Worm (Caenorhabditis elegans) whole organism, late embryonic: ENCODE measurements around the gene C01G10.5.

Experiments used
- C08G9.2 ChIP-seq: sonication (generic microtip); optimal IDR thresholded peaks from 2 replicates; lab custom pipeline; 2016; ENCODE audit warnings: mild to moderate bottlenecking, missing genetic modification characterization, moderate library complexity, missing compliant biosample characterization
- F13H6.1 ChIP-seq: sonication (generic microtip); optimal IDR thresholded peaks from 2 replicates; lab custom pipeline; 2016; ENCODE audit warnings: missing genetic modification characterization, missing compliant biosample characterization
- K02D7.2 ChIP-seq: sonication (generic microtip); optimal IDR thresholded peaks from 2 replicates; lab custom pipeline; 2017; ENCODE audit warnings: mild to moderate bottlenecking, missing genetic modification characterization, missing compliant biosample characterization
- T23F11.4 ChIP-seq: fragments of 200-800 bp; sonication (Bioruptor generic); optimal IDR thresholded peaks from 2 replicates; lab custom pipeline; 2018; ENCODE audit warnings: mild to moderate bottlenecking, missing genetic modification characterization, missing compliant biosample characterization
- Y22D7AL.16 ChIP-seq: sonication (generic microtip); optimal IDR thresholded peaks from 2 replicates; lab custom pipeline; 2016; ENCODE audit warnings: missing genetic modification characterization, missing compliant biosample characterization
- ahr-1 ChIP-seq: sonication (generic microtip); optimal IDR thresholded peaks from 2 replicates; lab custom pipeline; 2016; ENCODE audit warnings: missing genetic modification characterization, missing compliant biosample characterization
- ceh-14 ChIP-seq: sonication (generic microtip); optimal IDR thresholded peaks from 2 replicates; lab custom pipeline; 2016; ENCODE audit warnings: missing genotype, missing genetic modification characterization, missing compliant biosample characterization
- ceh-18 ChIP-seq: sonication (generic microtip); optimal IDR thresholded peaks from 2 replicates; lab custom pipeline; 2016; ENCODE audit warnings: missing genetic modification characterization, missing compliant biosample characterization
- ceh-24 ChIP-seq: sonication (generic microtip); optimal IDR thresholded peaks from 2 replicates; lab custom pipeline; 2016; ENCODE audit warnings: mild to moderate bottlenecking, missing genetic modification characterization, missing compliant biosample characterization
- ceh-30 ChIP-seq: fragments of 150-350 bp; optimal IDR thresholded peaks from 2 replicates; lab custom pipeline; 2014; ENCODE audit warnings: missing biosample characterization, missing genetic modification characterization
- ceh-34 ChIP-seq: sonication (generic microtip); optimal IDR thresholded peaks from 2 replicates; lab custom pipeline; 2016; ENCODE audit warnings: mild to moderate bottlenecking, missing genetic modification characterization, missing compliant biosample characterization
- ceh-6 ChIP-seq: fragments of 200-800 bp; sonication (Bioruptor generic); optimal IDR thresholded peaks from 2 replicates; lab custom pipeline; 2018; ENCODE audit warnings: mild to moderate bottlenecking, missing genetic modification characterization, missing compliant biosample characterization
- dmd-4 ChIP-seq: sonication (generic microtip); optimal IDR thresholded peaks from 2 replicates; lab custom pipeline; 2016; ENCODE audit warnings: borderline replicate concordance, missing genetic modification characterization, missing compliant biosample characterization
- elt-2 ChIP-seq: sonication (generic microtip); optimal IDR thresholded peaks from 2 replicates; lab custom pipeline; 2016; ENCODE audit warnings: missing genetic modification reagents, missing genetic modification characterization, missing compliant biosample characterization
- elt-4 ChIP-seq: sonication (generic microtip); optimal IDR thresholded peaks from 2 replicates; lab custom pipeline; 2016; ENCODE audit warnings: missing genetic modification characterization, missing compliant biosample characterization
- ets-4 ChIP-seq: sonication (generic microtip); optimal IDR thresholded peaks from 2 replicates; lab custom pipeline; 2016; ENCODE audit warnings: missing genetic modification characterization, missing compliant biosample characterization
- fax-1 ChIP-seq: sonication (generic microtip); optimal IDR thresholded peaks from 2 replicates; lab custom pipeline; 2016; ENCODE audit warnings: missing genotype, missing genetic modification characterization, missing compliant biosample characterization
- fkh-10 ChIP-seq: fragments of 150-350 bp; optimal IDR thresholded peaks from 2 replicates; lab custom pipeline; 2014; ENCODE audit warnings: missing biosample characterization, missing genetic modification reagents, missing genetic modification characterization
- fkh-6 ChIP-seq: sonication (generic microtip); optimal IDR thresholded peaks from 2 replicates; lab custom pipeline; 2016; ENCODE audit warnings: missing genetic modification characterization, missing compliant biosample characterization
- hlh-13 ChIP-seq: fragments of 200-800 bp; sonication (Bioruptor generic); optimal IDR thresholded peaks from 2 replicates; lab custom pipeline; 2018; ENCODE audit warnings: mild to moderate bottlenecking, missing genetic modification characterization, missing compliant biosample characterization
- hlh-15 ChIP-seq: sonication (generic microtip); optimal IDR thresholded peaks from 2 replicates; lab custom pipeline; 2016; ENCODE audit warnings: missing genetic modification characterization, missing compliant biosample characterization
- hlh-30 ChIP-seq: sonication (generic microtip); optimal IDR thresholded peaks from 2 replicates; lab custom pipeline; 2017; ENCODE audit warnings: antibody characterized with exemption, missing genetic modification characterization, missing compliant biosample characterization; ENCODE audit not compliant: insufficient read depth
- hlh-6 ChIP-seq: sonication (generic microtip); optimal IDR thresholded peaks from 2 replicates; lab custom pipeline; 2016; ENCODE audit warnings: missing genotype, missing genetic modification characterization, missing compliant biosample characterization
- hlh-8 ChIP-seq: sonication (generic microtip); optimal IDR thresholded peaks from 2 replicates; lab custom pipeline; 2016; ENCODE audit warnings: missing genotype, missing genetic modification characterization, missing compliant biosample characterization
- lim-6 ChIP-seq: sonication (generic microtip); optimal IDR thresholded peaks from 2 replicates; lab custom pipeline; 2016; ENCODE audit warnings: missing genetic modification characterization, missing compliant biosample characterization
- lin-11 ChIP-seq: fragments of 200-800 bp; sonication (Bioruptor generic); optimal IDR thresholded peaks from 2 replicates; lab custom pipeline; 2018; ENCODE audit warnings: mild to moderate bottlenecking, missing genetic modification characterization, missing compliant biosample characterization
- madf-2 ChIP-seq: sonication (generic microtip); optimal IDR thresholded peaks from 2 replicates; lab custom pipeline; 2017; ENCODE audit warnings: missing genetic modification characterization, missing compliant biosample characterization
- mec-3 ChIP-seq: sonication (generic microtip); optimal IDR thresholded peaks from 2 replicates; lab custom pipeline; 2016; ENCODE audit warnings: borderline replicate concordance, missing genetic modification characterization, missing compliant biosample characterization
- nfya-1 ChIP-seq: sonication (generic microtip); optimal IDR thresholded peaks from 2 replicates; lab custom pipeline; 2017; ENCODE audit warnings: missing genetic modification characterization, mild to moderate bottlenecking, missing compliant biosample characterization, antibody characterized with exemption, moderate library complexity
- nhr-11 ChIP-seq: fragments of 150-350 bp; optimal IDR thresholded peaks from 2 replicates; lab custom pipeline; 2014; ENCODE audit warnings: missing biosample characterization, missing genetic modification characterization
- npax-4 ChIP-seq: sonication (generic microtip); optimal IDR thresholded peaks from 2 replicates; lab custom pipeline; 2016; ENCODE audit warnings: missing genetic modification characterization, missing compliant biosample characterization
- pag-3 ChIP-seq: sonication (generic microtip); optimal IDR thresholded peaks from 2 replicates; lab custom pipeline; 2016; ENCODE audit warnings: missing compliant biosample characterization, missing genetic modification characterization, borderline replicate concordance
- pha-2 ChIP-seq: sonication (generic microtip); optimal IDR thresholded peaks from 2 replicates; lab custom pipeline; 2017; ENCODE audit warnings: mild to moderate bottlenecking, missing genetic modification characterization, missing compliant biosample characterization
- pha-4 ChIP-seq: fragments of 150-350 bp; optimal IDR thresholded peaks from 2 replicates; lab custom pipeline; 2018; ENCODE audit warnings: missing biosample characterization, missing genetic modification reagents, missing genetic modification characterization
- ref-2 ChIP-seq: sonication (generic microtip); optimal IDR thresholded peaks from 2 replicates; lab custom pipeline; 2016; ENCODE audit warnings: missing genetic modification characterization, missing compliant biosample characterization
- sdc-2 ChIP-seq: sonication (generic microtip); optimal IDR thresholded peaks from 2 replicates; lab custom pipeline; 2016; ENCODE audit warnings: missing genotype, missing genetic modification characterization, missing compliant biosample characterization
- tbx-7 ChIP-seq: sonication (generic microtip); optimal IDR thresholded peaks from 2 replicates; lab custom pipeline; 2016; ENCODE audit warnings: missing genotype, missing genetic modification characterization, missing compliant biosample characterization
- ttx-3 ChIP-seq: sonication (generic microtip); optimal IDR thresholded peaks from 2 replicates; lab custom pipeline; 2016; ENCODE audit warnings: missing genetic modification reagents, missing genetic modification characterization, missing compliant biosample characterization
- unc-3 ChIP-seq, 2 experiments: fragments of 200-800 bp in 1 of 2; sonication (Bioruptor generic) in 1 of 2; sonication (generic microtip) in 1 of 2; conservative IDR thresholded peaks in 1 of 2; optimal IDR thresholded peaks in 1 of 2; 2 replicates each; pipeline versions ENCODE4 v1.3.6 to Lab custom; 2016 to 2022; ENCODE audit warnings: missing compliant biosample characterization in 2 of 2, missing genetic modification characterization in 2 of 2, missing genetic modification reagents in 1 of 2
- unc-42 ChIP-seq: sonication (generic microtip); optimal IDR thresholded peaks from 2 replicates; lab custom pipeline; 2016; ENCODE audit warnings: missing genotype, missing genetic modification characterization, missing compliant biosample characterization
- unc-55 ChIP-seq: sonication (generic microtip); optimal IDR thresholded peaks from 2 replicates; lab custom pipeline; 2017; ENCODE audit warnings: missing biosample characterization, missing genetic modification reagents, missing genetic modification characterization
- unc-86 ChIP-seq: sonication (generic microtip); optimal IDR thresholded peaks from 2 replicates; lab custom pipeline; 2016; ENCODE audit warnings: missing genetic modification characterization, missing compliant biosample characterization
- zip-5 ChIP-seq: sonication (generic microtip); optimal IDR thresholded peaks from 2 replicates; lab custom pipeline; 2016; ENCODE audit warnings: missing genetic modification characterization, missing compliant biosample characterization
- ztf-16 ChIP-seq: sonication (generic microtip); optimal IDR thresholded peaks from 2 replicates; lab custom pipeline; 2017; ENCODE audit warnings: missing genetic modification characterization, missing compliant biosample characterization

C01G10.5 gene

ce11 chrV:15082291-15082690, 7.0 kb downstream of the C01G10.5 start, which contains the start of the genes C01G10.10 and C01G10.9 (continued):
- TF ChIP-seq C08G9.2 (tag; lab: Kevin White, UChicago) (peak; percentile 93), zip-5 (peak; percentile 78), madf-2 (tag; lab: Kevin White, UChicago) (no peak), fax-1 (tag; lab: Kevin White, UChicago) (peak; percentile 48), hlh-15 (tag; lab: Kevin White, UChicago) (no peak), K02D7.2 (tag; lab: Kevin White, UChicago) (no peak), pha-2 (tag; lab: Kevin White, UChicago) (no peak), hlh-13 (GFP tag; lab: Kevin White, UChicago) (no peak), nfya-1 (tag; lab: Kevin White, UChicago) (no peak), unc-3 (GFP tag; conservative IDR thresholded peaks at IDR 0.05; lab: Robert Waterston, UW) (no peak), unc-3 (tag; optimal IDR thresholded peaks at IDR 0.05; lab: Kevin White, UChicago) (no peak), lim-6 (tag; lab: Kevin White, UChicago) (no peak), ceh-24 (tag; lab: Kevin White, UChicago) (no peak), unc-86 (tag; lab: Kevin White, UChicago) (no peak), ttx-3 (no peak), sdc-2 (tag; lab: Kevin White, UChicago) (peak; percentile 27), Y22D7AL.16 (no peak), ceh-6 (GFP tag; lab: Kevin White, UChicago) (no peak), elt-4 (no peak), ref-2 (tag; lab: Kevin White, UChicago) (peak; percentile 70), elt-2 (peak; percentile 81), dmd-4 (tag; lab: Kevin White, UChicago) (no peak), unc-55 (no peak), F13H6.1 (tag; lab: Kevin White, UChicago) (peak; percentile 46), nhr-11 (tag; lab: Kevin White, UChicago) (no peak), mec-3 (tag; lab: Kevin White, UChicago) (no peak), ceh-30 (tag; lab: Kevin White, UChicago) (no peak), T23F11.4 (GFP tag; lab: Kevin White, UChicago) (no peak), tbx-7 (tag; lab: Kevin White, UChicago) (peak; percentile 90), lin-11 (no peak), unc-42 (tag; lab: Kevin White, UChicago) (peak; percentile 27), fkh-6 (tag; lab: Kevin White, UChicago) (peak; percentile 33), fkh-10 (GFP tag; lab: Kevin White, UChicago) (no peak), ztf-16 (no peak)
- TF ChIP-seq, all 69 proteins: peak for 20

DNA sequence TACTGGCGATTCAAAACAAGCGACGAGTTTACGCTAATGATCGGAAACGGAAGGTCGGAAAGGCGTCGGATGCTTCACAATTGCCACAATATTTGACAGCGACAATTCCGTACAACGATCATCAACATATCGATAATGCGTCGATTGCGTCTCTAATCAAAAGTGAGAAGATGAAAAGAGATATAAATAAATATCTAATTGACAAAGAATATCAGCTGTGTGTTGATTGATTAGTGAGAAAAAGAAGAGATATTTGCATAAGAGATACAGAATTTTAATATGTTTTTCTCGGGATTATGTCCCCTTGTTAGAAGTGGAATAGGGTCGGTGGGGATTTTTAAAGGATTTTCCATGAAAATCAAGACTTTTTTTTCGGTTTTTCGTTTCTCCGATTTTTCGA, 10.8 kb downstream of the C01G10.5 start:
- TF ChIP-seq ceh-18, result no peak
- no peak for TF ChIP-seq pag-3 (tag; lab: Kevin White, UChicago)
- TF ChIP-seq hlh-8 (tag; lab: Kevin White, UChicago), result no peak
- TF ChIP-seq npax-4 (tag; lab: Kevin White, UChicago), result no peak
- no peak for TF ChIP-seq hlh-30 (tag; lab: Kevin White, UChicago)
- no peak for TF ChIP-seq pha-4 (tag; lab: Kevin White, UChicago)
- TF ChIP-seq ceh-34 (tag; lab: Kevin White, UChicago), result no peak
- no peak for TF ChIP-seq ets-4 (tag; lab: Kevin White, UChicago)
- no peak for TF ChIP-seq zip-5
- TF ChIP-seq ahr-1 (tag; lab: Kevin White, UChicago), result no peak
- TF ChIP-seq ref-2 (tag; lab: Kevin White, UChicago), result no peak
- TF ChIP-seq hlh-6 (tag; lab: Kevin White, UChicago), result no peak
- no peak for TF ChIP-seq madf-2 (tag; lab: Kevin White, UChicago)
- TF ChIP-seq unc-42 (tag; lab: Kevin White, UChicago), result no peak
- TF ChIP-seq ceh-14 (tag; lab: Kevin White, UChicago), result no peak
- TF ChIP-seq fax-1 (tag; lab: Kevin White, UChicago), result no peak
